Fruit fly (Drosophila melanogaster): ENCODE data around the gene CG2694.

Gene CG2694

DNA sequence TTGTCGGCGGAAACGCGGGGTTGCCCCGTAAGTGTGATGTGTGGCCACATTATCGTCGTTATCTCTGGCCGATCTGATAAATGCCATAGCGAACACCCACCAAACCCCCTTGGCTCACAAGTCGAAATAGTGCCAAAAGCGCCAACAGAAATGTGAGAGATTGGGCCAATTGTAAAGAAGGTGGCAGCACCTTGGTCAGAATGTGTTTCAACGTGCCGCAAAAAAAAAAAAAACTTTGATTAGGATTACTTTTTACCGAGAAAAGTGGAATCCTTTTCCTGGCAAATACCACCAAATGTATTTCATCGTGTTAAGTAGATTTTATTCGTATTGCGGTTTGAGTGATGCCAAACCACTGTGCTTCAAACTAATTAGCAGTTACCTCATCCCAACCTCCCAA is 29.1 kb downstream of the CG2694 start (continued):
- no peak for TF ChIP-seq Hr39 (optimal IDR thresholded peaks at IDR 0.05)
- TF ChIP-seq sens-2 (GFP tag; IDR thresholded peaks at IDR 0.05), result peak; percentile 72; the same call in 1 of the 2 replicates
- TF ChIP-seq Oaz (GFP tag; IDR thresholded peaks at IDR 0.05), result peak; percentile 85
- no peak for TF ChIP-seq gsb-n (tag; optimal IDR thresholded peaks at IDR 0.05)
- peak; percentile 86 for TF ChIP-seq ind (GFP tag; optimal IDR thresholded peaks at IDR 0.05)
- TF ChIP-seq nau (GFP tag; optimal IDR thresholded peaks at IDR 0.05), result peak; percentile 66
- peak; percentile 84 for TF ChIP-seq CG14050 (GFP tag; IDR thresholded peaks at IDR 0.05)
- no peak for TF ChIP-seq amos (GFP tag; IDR thresholded peaks at IDR 0.05; ENCODE audit: partially characterized antibody)
- peak; percentile 63 for TF ChIP-seq Ets65A (GFP tag)
- TF ChIP-seq CG18599 (GFP tag; optimal IDR thresholded peaks at IDR 0.05), result peak; percentile 92
- TF ChIP-seq ab (GFP tag; optimal IDR thresholded peaks at IDR 0.05), result peak; percentile 64
- peak; percentile 89 for TF ChIP-seq CG10366 (GFP tag; IDR thresholded peaks at IDR 0.05)
- peak; percentile 59 for TF ChIP-seq CG17568 (GFP tag; optimal IDR thresholded peaks at IDR 0.05)
- no peak for TF ChIP-seq CG2116 (GFP tag; optimal IDR thresholded peaks at IDR 0.05)
- TF ChIP-seq Usf (GFP tag; optimal IDR thresholded peaks at IDR 0.05), result peak; percentile 49
- peak; percentile 80 to 88 for TF ChIP-seq dpn (GFP tag; optimal IDR thresholded peaks at IDR 0.05)
- peak; percentile 31; the same call in 1 of the 3 replicates for TF ChIP-seq croc (GFP tag; conservative IDR thresholded peaks at IDR 0.05)
- peak; percentile 93 for TF ChIP-seq row (GFP tag; IDR thresholded peaks at IDR 0.05)
- TF ChIP-seq CG11695 (GFP tag; IDR thresholded peaks at IDR 0.05), result peak; percentile 88
- no peak for TF ChIP-seq Sin3A (optimal IDR thresholded peaks at IDR 0.05)
- TF ChIP-seq CG11456 (GFP tag; IDR thresholded peaks at IDR 0.05), result peak; percentile 90
- TF ChIP-seq CG7271 (tag; optimal IDR thresholded peaks at IDR 0.05), result no peak
- peak; percentile 41 for TF ChIP-seq Nf-YB (GFP tag; optimal IDR thresholded peaks at IDR 0.05)
- TF ChIP-seq lov (optimal IDR thresholded peaks at IDR 0.05), result no peak
- peak; percentile 79; the same call in 2 of the 3 replicates for TF ChIP-seq lov (GFP tag; IDR thresholded peaks at IDR 0.05)
- TF ChIP-seq CG10147 (GFP tag; optimal IDR thresholded peaks at IDR 0.05), result peak; percentile 35
- peak; percentile 65 for TF ChIP-seq CG12219 (GFP tag; optimal IDR thresholded peaks at IDR 0.05)
- peak; percentile 59 for TF ChIP-seq btn (GFP tag; optimal IDR thresholded peaks at IDR 0.05)
- TF ChIP-seq tin (GFP tag; optimal IDR thresholded peaks at IDR 0.05), result peak; percentile 50
- peak; percentile 73; the same call in 1 of the 2 replicates for TF ChIP-seq Adf1 (GFP tag; IDR thresholded peaks at IDR 0.05)
- TF ChIP-seq Fer3 (tag; optimal IDR thresholded peaks at IDR 0.05), result peak; percentile 84
- TF ChIP-seq CG12744 (GFP tag; optimal IDR thresholded peaks at IDR 0.05), result peak; percentile 60
- TF ChIP-seq CG6175 (GFP tag; IDR thresholded peaks at IDR 0.05), result peak; percentile 88
- no peak for TF ChIP-seq CG7987 (GFP tag; optimal IDR thresholded peaks at IDR 0.05)
- TF ChIP-seq CG17328 (GFP tag; IDR thresholded peaks at IDR 0.05), result peak; percentile 82
- no peak for TF ChIP-seq twi (tag; optimal IDR thresholded peaks at IDR 0.05)
- no peak for TF ChIP-seq ro (GFP tag; IDR thresholded peaks at IDR 0.05)
- TF ChIP-seq CG6854 (GFP tag; optimal IDR thresholded peaks at IDR 0.05), result peak; percentile 53
- TF ChIP-seq Atf3 (GFP tag; optimal IDR thresholded peaks at IDR 0.05), result peak; percentile 47
- peak; percentile 73 for TF ChIP-seq Bteb2 (GFP tag; optimal IDR thresholded peaks at IDR 0.05)
- TF ChIP-seq CG6272 (GFP tag; IDR thresholded peaks at IDR 0.05), result peak; percentile 78
- TF ChIP-seq en (GFP tag; optimal IDR thresholded peaks at IDR 0.05), result peak; percentile 31
- no peak for TF ChIP-seq unc-4 (GFP tag; IDR thresholded peaks at IDR 0.05; ENCODE audit: partially characterized antibody)
- TF ChIP-seq ac (GFP tag; optimal IDR thresholded peaks at IDR 0.05), result no peak
- peak; percentile 0 for TF ChIP-seq CG31388 (GFP tag; optimal IDR thresholded peaks at IDR 0.05)
- TF ChIP-seq bcd (GFP tag; optimal IDR thresholded peaks at IDR 0.05), result peak; percentile 74
- TF ChIP-seq CG15601 (tag; optimal IDR thresholded peaks at IDR 0.05), result no peak
- TF ChIP-seq CG12659 (GFP tag; optimal IDR thresholded peaks at IDR 0.05), result peak; percentile 86
- TF ChIP-seq H15 (GFP tag; IDR thresholded peaks at IDR 0.05), result peak; percentile 83
- peak; percentile 69 for TF ChIP-seq tio (GFP tag; optimal IDR thresholded peaks at IDR 0.05)
- peak; percentile 83; the same call in 2 of the 3 replicates for TF ChIP-seq otp (GFP tag; IDR thresholded peaks at IDR 0.05)
- no peak for TF ChIP-seq vnd (GFP tag; IDR thresholded peaks at IDR 0.05; ENCODE audit: partially characterized antibody)
